Fruit fly (Drosophila melanogaster): ENCODE measurements around the gene Tssk.

- TF ChIP-seq psq (optimal IDR thresholded peaks at IDR 0.05) = no peak
- no peak for TF ChIP-seq usp (GFP tag; optimal IDR thresholded peaks at IDR 0.05)
- no peak for TF ChIP-seq pan (optimal IDR thresholded peaks at IDR 0.05)
- TF ChIP-seq Dll (optimal IDR thresholded peaks at IDR 0.05) = no peak
- no peak for TF ChIP-seq EcR (GFP tag; optimal IDR thresholded peaks at IDR 0.05)
- no peak for TF ChIP-seq CG8478 (optimal IDR thresholded peaks at IDR 0.05)
These were observed 38.9 kb upstream of the Tssk start, which contains the start of gene CG7691 for dm6 chr3R:18559569-18559968.

Measured in whole organism.